Fruit fly (Drosophila melanogaster) whole organism, adult: ENCODE measurements around the gene snu.

Source experiments
- CG11617 ChIP-seq: fragments of 200-800 bp; sonication (Bioruptor generic); optimal IDR thresholded peaks from 2 replicates; lab custom pipeline; 2017; ENCODE audit warnings: mild to moderate bottlenecking, missing biosample characterization, missing genetic modification reagents, missing genetic modification characterization
- CG12768 ChIP-seq: fragments of 200-800 bp; sonication (Bioruptor generic); optimal IDR thresholded peaks from 2 replicates; lab custom pipeline; 2017; ENCODE audit warnings: missing biosample characterization, missing genetic modification characterization, mild to moderate bottlenecking, moderate library complexity, missing genetic modification reagents
- CG14711 ChIP-seq: fragments of 200-800 bp; sonication (Bioruptor generic); optimal IDR thresholded peaks from 2 replicates; lab custom pipeline; 2018; ENCODE audit warnings: missing biosample characterization, mild to moderate bottlenecking, missing genetic modification characterization, moderate library complexity
- CG1620 ChIP-seq: fragments of 200-800 bp; sonication (Bioruptor generic); optimal IDR thresholded peaks from 2 replicates; lab custom pipeline; 2016; ENCODE audit warnings: missing biosample characterization, missing genetic modification characterization
- CG33017 ChIP-seq: fragments of 200-800 bp; sonication (Bioruptor generic); optimal IDR thresholded peaks from 2 replicates; lab custom pipeline; 2018; ENCODE audit warnings: missing biosample characterization, mild to moderate bottlenecking, missing genetic modification characterization, moderate library complexity
- CG5204 ChIP-seq: fragments of 200-800 bp; sonication (Bioruptor generic); optimal IDR thresholded peaks from 2 replicates; lab custom pipeline; 2016; ENCODE audit warnings: missing biosample characterization, missing genetic modification characterization
- CG7045 ChIP-seq: fragments of 200-800 bp; sonication (Bioruptor generic); optimal IDR thresholded peaks from 2 replicates; lab custom pipeline; 2017; ENCODE audit warnings: missing biosample characterization, mild to moderate bottlenecking, missing genetic modification characterization
- CG7101 ChIP-seq: fragments of 200-800 bp; sonication (Bioruptor generic); optimal IDR thresholded peaks from 2 replicates; lab custom pipeline; 2018; ENCODE audit warnings: missing biosample characterization, mild to moderate bottlenecking, missing genetic modification characterization, moderate library complexity
- Clk ChIP-seq: fragments of 200-800 bp; sonication (Bioruptor generic); optimal IDR thresholded peaks from 2 replicates; lab custom pipeline; 2017; ENCODE audit warnings: missing biosample characterization, missing genetic modification characterization
- Crg-1 ChIP-seq: fragments of 200-800 bp; sonication (Bioruptor generic); optimal IDR thresholded peaks from 2 replicates; lab custom pipeline; 2016; ENCODE audit warnings: missing biosample characterization, missing genetic modification characterization
- Hr96 ChIP-seq: fragments of 200-800 bp; sonication (Bioruptor generic); optimal IDR thresholded peaks from 2 replicates; lab custom pipeline; 2016; ENCODE audit warnings: missing biosample characterization, missing genetic modification characterization
- Mnt ChIP-seq: fragments of 200-800 bp; sonication (Bioruptor generic); optimal IDR thresholded peaks from 2 replicates; lab custom pipeline; 2016; ENCODE audit warnings: missing biosample characterization, mild to moderate bottlenecking, missing genetic modification characterization
- bab1 ChIP-seq: fragments of 200-800 bp; sonication (Bioruptor generic); optimal IDR thresholded peaks from 3 replicates; lab custom pipeline; 2019; ENCODE audit warnings: missing biosample characterization, mild to moderate bottlenecking, missing genetic modification characterization, moderate library complexity
- cic ChIP-seq: fragments of 200-800 bp; sonication (Bioruptor generic); optimal IDR thresholded peaks from 2 replicates; lab custom pipeline; 2017; ENCODE audit warnings: missing biosample characterization, mild to moderate bottlenecking, missing genetic modification characterization, moderate library complexity
- cnc ChIP-seq, 2 experiments: fragments of >200 bp; optimal IDR thresholded peaks; 2 replicates each; lab custom pipeline; 2017
- kay ChIP-seq: fragments of 200-800 bp; sonication (Bioruptor generic); peaks from one replicate; lab custom pipeline; 2016; ENCODE audit warnings: missing biosample characterization, missing genetic modification characterization, borderline replicate concordance
- ovo ChIP-seq: fragments of 200-800 bp; sonication (Bioruptor generic); optimal IDR thresholded peaks from 2 replicates; lab custom pipeline; 2016; ENCODE audit warnings: missing biosample characterization, missing genetic modification characterization
- pad ChIP-seq: fragments of 200-800 bp; sonication (Bioruptor generic); optimal IDR thresholded peaks from 3 replicates; lab custom pipeline; 2017; ENCODE audit warnings: missing biosample characterization, missing genetic modification characterization, mild to moderate bottlenecking, moderate library complexity, missing genetic modification reagents
- tj ChIP-seq: fragments of 200-800 bp; sonication (Bioruptor generic); optimal IDR thresholded peaks from 3 replicates; lab custom pipeline; 2017; ENCODE audit warnings: missing biosample characterization, mild to moderate bottlenecking, missing genetic modification characterization, moderate library complexity
- toe ChIP-seq: fragments of 200-800 bp; sonication (Bioruptor generic); optimal IDR thresholded peaks from 2 replicates; lab custom pipeline; 2016; ENCODE audit warnings: missing biosample characterization, missing genetic modification characterization

Gene snu

dm6 chr3R:28642791-28643190 is 32.0 kb upstream of the snu start, which contains the start of gene CG14062:
TSS of gene CG14062 (minus strand) at chr3R:28642891.
- no peak for TF ChIP-seq ovo (GFP tag; lab: Kevin White, UChicago)
- no peak for TF ChIP-seq CG5204 (GFP tag; lab: Kevin White, UChicago)
- TF ChIP-seq kay: no peak
- no peak for TF ChIP-seq cic (GFP tag; lab: Kevin White, UChicago)
- TF ChIP-seq pad (GFP tag; lab: Kevin White, UChicago): no peak
- TF ChIP-seq CG14711 (tag; lab: Kevin White, UChicago): no peak
- TF ChIP-seq Clk (GFP tag; lab: Kevin White, UChicago): no peak
- no peak for TF ChIP-seq CG12768 (GFP tag; lab: Kevin White, UChicago)
- no peak for TF ChIP-seq toe (GFP tag; lab: Kevin White, UChicago)
- no peak for TF ChIP-seq CG11617
- no peak for TF ChIP-seq Mnt
- TF ChIP-seq cnc (optimal IDR thresholded peaks at IDR 0.05; lab: Kevin White, UChicago): no peak
- no peak for TF ChIP-seq Hr96 (GFP tag; lab: Kevin White, UChicago)
- TF ChIP-seq CG7045 (GFP tag; lab: Kevin White, UChicago): no peak

DNA sequence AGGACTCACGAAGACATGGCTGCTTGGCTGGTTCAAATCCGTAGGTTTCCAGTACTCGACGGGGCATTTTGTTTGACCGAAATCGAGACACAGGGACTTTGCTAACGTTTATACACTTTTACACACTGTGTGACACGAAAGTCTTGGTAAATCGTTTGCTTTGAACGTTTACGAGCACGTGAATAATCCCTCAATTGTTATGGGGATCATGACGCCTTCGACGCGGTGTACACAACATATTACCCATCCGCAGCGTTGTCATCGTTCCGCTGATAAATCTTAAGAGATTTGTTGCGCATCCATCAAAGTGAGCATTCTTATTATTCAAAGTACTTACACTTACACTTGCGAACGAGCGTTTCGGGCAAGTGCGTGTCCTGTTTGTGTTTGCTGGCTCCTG is 24.5 kb upstream of the snu start, which contains the start of gene CG31050:
Gene CG31050, minus strand, starts transcription at position 101 of the 400 bp plus-strand sequence.
- TF ChIP-seq CG5204 (GFP tag; lab: Kevin White, UChicago) (no peak), pad (GFP tag; lab: Kevin White, UChicago) (no peak), CG7101 (tag; lab: Kevin White, UChicago) (no peak), toe (GFP tag; lab: Kevin White, UChicago) (no peak), ovo (GFP tag; lab: Kevin White, UChicago) (no peak), kay (no peak), CG12768 (GFP tag; lab: Kevin White, UChicago) (no peak), Crg-1 (no peak), CG1620 (no peak), CG33017 (tag; lab: Kevin White, UChicago) (no peak), Mnt (no peak), CG11617 (no peak), Hr96 (GFP tag; lab: Kevin White, UChicago) (no peak), cnc (optimal IDR thresholded peaks at IDR 0.05; lab: Kevin White, UChicago) (no peak), tj (GFP tag; lab: Kevin White, UChicago) (no peak), CG14711 (tag; lab: Kevin White, UChicago) (no peak)

DNA sequence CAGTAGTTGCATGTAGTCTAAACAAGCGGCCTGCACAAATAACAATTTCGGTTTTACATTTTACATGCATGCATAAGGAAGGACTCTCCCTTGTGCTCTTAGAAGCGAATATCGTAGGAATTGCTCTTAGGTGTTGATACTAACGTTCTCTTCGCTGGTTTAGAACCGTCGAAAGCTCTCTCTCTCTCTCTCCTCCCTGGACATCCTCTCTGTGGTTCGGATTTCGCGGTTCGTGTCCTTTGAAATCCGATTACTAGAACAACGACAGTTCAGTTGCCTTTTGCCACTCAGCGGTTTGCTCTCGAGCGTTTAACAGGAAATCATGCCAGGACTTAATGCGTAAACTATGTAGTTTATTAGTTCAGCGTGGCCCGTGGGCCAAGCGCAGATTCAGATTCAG is 20.2 kb upstream of the snu start:
- TF ChIP-seq CG5204 (GFP tag; lab: Kevin White, UChicago) (no peak), kay (no peak), cnc (optimal IDR thresholded peaks at IDR 0.05; lab: Kevin White, UChicago) (no peak), cic (GFP tag; lab: Kevin White, UChicago) (no peak), CG14711 (tag; lab: Kevin White, UChicago) (no peak), ovo (GFP tag; lab: Kevin White, UChicago) (no peak), toe (GFP tag; lab: Kevin White, UChicago) (no peak), pad (GFP tag; lab: Kevin White, UChicago) (no peak), Clk (GFP tag; lab: Kevin White, UChicago) (no peak), Mnt (no peak), CG7101 (tag; lab: Kevin White, UChicago) (no peak), CG12768 (GFP tag; lab: Kevin White, UChicago) (no peak), Hr96 (GFP tag; lab: Kevin White, UChicago) (no peak), CG11617 (no peak), CG33017 (tag; lab: Kevin White, UChicago) (no peak), bab1 (no peak), Crg-1 (no peak), CG7045 (GFP tag; lab: Kevin White, UChicago) (no peak)

DNA sequence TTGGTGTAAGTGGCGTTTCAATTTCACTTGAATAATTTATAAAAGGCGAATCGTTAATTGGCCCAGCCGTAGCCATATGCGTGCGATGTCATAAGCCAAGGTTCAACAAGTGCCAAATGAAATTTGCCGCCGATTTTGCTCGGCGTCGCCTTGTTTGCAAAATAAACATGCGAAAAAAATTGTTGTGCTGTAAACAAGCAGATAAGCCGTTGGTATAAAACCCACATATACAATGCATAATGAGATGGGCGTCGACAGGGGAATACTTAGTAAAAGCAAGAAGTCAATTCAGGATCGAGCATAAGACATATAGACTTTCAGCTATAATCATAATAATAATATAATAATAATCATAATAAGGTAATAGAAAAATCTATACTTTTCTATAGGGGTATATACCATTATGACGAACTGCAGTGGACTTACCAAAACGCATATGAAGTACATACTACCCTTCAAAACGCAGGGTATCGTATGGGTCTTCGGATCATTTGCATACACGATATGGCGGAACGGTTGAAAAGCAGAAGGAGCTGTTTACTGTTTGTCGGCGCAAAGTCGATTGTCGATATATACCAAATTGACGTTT is 18.6 kb upstream of the snu start:
- TF ChIP-seq CG7045 (GFP tag; lab: Kevin White, UChicago): no peak
- TF ChIP-seq CG7101 (tag; lab: Kevin White, UChicago): no peak
- no peak for TF ChIP-seq CG5204 (GFP tag; lab: Kevin White, UChicago)
- no peak for TF ChIP-seq bab1
- TF ChIP-seq Mnt: no peak
- no peak for TF ChIP-seq ovo (GFP tag; lab: Kevin White, UChicago)
- no peak for TF ChIP-seq Crg-1
- no peak for TF ChIP-seq cic (GFP tag; lab: Kevin White, UChicago)
- TF ChIP-seq CG33017 (tag; lab: Kevin White, UChicago): no peak
- no peak for TF ChIP-seq tj (GFP tag; lab: Kevin White, UChicago)
- no peak for TF ChIP-seq cnc (optimal IDR thresholded peaks at IDR 0.05; lab: Kevin White, UChicago)

DNA sequence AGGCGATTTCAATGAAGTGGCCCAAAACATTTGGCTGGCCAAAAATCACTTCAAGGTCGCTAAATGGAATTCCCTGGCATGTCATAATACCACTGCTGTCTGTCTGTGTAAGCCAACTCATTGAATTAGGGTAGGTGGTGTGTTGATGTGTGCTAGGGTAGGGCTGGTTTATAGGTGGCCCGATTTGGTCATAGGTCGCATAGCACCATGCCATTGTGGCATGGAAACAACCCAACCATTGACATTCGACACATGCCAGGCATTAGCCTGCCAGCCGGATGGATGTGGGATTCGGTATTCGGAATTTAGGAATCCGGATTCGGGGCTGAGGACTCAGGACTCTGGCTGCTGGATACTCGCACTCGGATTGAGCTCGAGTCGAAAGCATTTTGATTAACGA is 11.9 kb upstream of the snu start:
- TF ChIP-seq pad (GFP tag; lab: Kevin White, UChicago) (no peak), CG7101 (tag; lab: Kevin White, UChicago) (no peak)

DNA sequence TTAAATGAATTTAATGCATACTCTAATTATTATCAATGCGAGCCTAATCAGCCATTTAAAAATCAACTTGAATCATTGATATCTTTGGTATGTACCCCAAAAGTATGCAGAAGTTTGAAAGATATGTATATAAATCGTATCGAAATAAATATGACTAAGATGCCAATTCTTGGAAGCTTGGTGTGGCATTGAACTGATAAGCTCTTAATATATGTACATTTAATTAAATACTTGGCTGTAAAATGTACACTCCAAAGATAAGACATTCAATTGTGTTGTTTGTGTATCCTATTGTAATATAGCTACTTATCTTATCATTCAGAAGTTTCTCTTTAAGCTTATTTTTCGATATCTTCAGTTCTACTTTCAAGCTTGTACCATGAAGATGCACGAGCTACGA is 6.0 kb upstream of the snu start, which contains the start of gene CG33346:
Gene CG33346, plus strand, starts transcription at position 380 of the 400 bp plus-strand sequence.
- TF ChIP-seq CG12768 (GFP tag; lab: Kevin White, UChicago) (no peak), CG1620 (no peak), kay (peak; percentile 27), Crg-1 (no peak)

DNA sequence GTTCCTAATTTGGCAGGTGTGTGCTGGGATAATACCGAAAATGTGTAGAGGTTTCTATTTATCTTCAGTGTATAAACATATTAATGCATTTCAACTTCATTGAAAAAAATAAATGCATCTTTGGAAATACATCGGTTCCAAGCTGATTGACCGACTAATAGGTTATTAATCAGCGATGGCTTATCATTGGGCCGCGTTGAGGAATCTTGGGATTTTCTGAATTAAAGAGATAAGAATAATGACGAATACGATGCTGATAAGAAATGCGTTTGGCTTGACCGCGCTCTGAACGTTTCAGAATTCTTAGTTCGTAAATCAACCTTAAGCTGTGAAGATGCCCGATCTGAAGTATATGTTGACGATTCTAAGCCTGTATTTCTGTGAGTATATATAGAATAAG is 4.4 kb upstream of the snu start, which contains the start of gene Sid:
Gene Sid, plus strand, starts transcription at position 301 of the 400 bp plus-strand sequence.
- TF ChIP-seq CG14711 (tag; lab: Kevin White, UChicago) (no peak), Crg-1 (no peak), Hr96 (GFP tag; lab: Kevin White, UChicago) (no peak), CG1620 (no peak), CG7045 (GFP tag; lab: Kevin White, UChicago) (no peak), cic (GFP tag; lab: Kevin White, UChicago) (no peak), toe (GFP tag; lab: Kevin White, UChicago) (no peak), Mnt (no peak)
